Worm (Caenorhabditis elegans): ENCODE measurements around the gene gfi-3.
"Not testable (repeated sequence)": the region's sequence is repeated elsewhere in the genome, so short reads cannot be mapped to it uniquely, and the experiment has no call there.

gfi-3 gene

ce11 chrX:14508823-14509259, 28.5 kb downstream of the gfi-3 start:
- no peak for TF ChIP-seq ztf-29 (GFP tag; IDR thresholded peaks at IDR 0.05)
- TF ChIP-seq tab-1 (GFP tag; IDR thresholded peaks at IDR 0.05) = no peak
- no peak for TF ChIP-seq ref-1 (GFP tag; conservative IDR thresholded peaks at IDR 0.05)
- no peak for TF ChIP-seq flt-1 (GFP tag; IDR thresholded peaks at IDR 0.05)

- no peak for TF ChIP-seq cog-1 (tag; optimal IDR thresholded peaks at IDR 0.05)
Observed at ce11 chrX:14510358-14510757, 30.0 kb downstream of the gfi-3 start.

- TF ChIP-seq cog-1 (tag; optimal IDR thresholded peaks at IDR 0.05) (no peak), T22C8.4 (GFP tag; IDR thresholded peaks at IDR 0.05) (no peak)
Observed at ce11 chrX:14512817-14513216, 32.4 kb downstream of the gfi-3 start, which contains the start of gene fbxa-141. fbxa-141 (minus strand) TSS chrX:14512917.

- TF ChIP-seq T22C8.4 (GFP tag; IDR thresholded peaks at IDR 0.05) (peak; percentile 54; the same call in 1 of the 2 replicates), cog-1 (tag; optimal IDR thresholded peaks at IDR 0.05) (no peak)
Observed at ce11 chrX:14513462-14513861, 33.1 kb downstream of the gfi-3 start.

ce11 chrX:14515028-14515427, 34.7 kb downstream of the gfi-3 start, which contains the start of gene gcsh-1:
gcsh-1 (minus strand) TSS chrX:14515073.
- TF ChIP-seq cog-1 (tag; optimal IDR thresholded peaks at IDR 0.05) (no peak), T22C8.4 (GFP tag; IDR thresholded peaks at IDR 0.05) (no peak), klf-2 (GFP tag; conservative IDR thresholded peaks at IDR 0.05) (no peak), med-1 (GFP tag; optimal IDR thresholded peaks at IDR 0.05; ENCODE audit: insufficient read depth) (no peak), ztf-29 (GFP tag; IDR thresholded peaks at IDR 0.05) (no peak), ztf-23 (GFP tag; IDR thresholded peaks at IDR 0.05) (no peak), ref-1 (GFP tag; conservative IDR thresholded peaks at IDR 0.05) (no peak), flt-1 (GFP tag; IDR thresholded peaks at IDR 0.05) (no peak)

ce11 chrX:14516560-14516959, 36.2 kb downstream of the gfi-3 start, which contains the start of gene D1025.10:
D1025.10 (plus strand) TSS chrX:14516860.
- no peak for TF ChIP-seq cog-1 (tag; optimal IDR thresholded peaks at IDR 0.05)
- no peak for TF ChIP-seq ztf-23 (GFP tag; IDR thresholded peaks at IDR 0.05)
- no peak for TF ChIP-seq ztf-29 (GFP tag; IDR thresholded peaks at IDR 0.05)
- no peak for TF ChIP-seq flt-1 (GFP tag; IDR thresholded peaks at IDR 0.05)
- TF ChIP-seq med-1 (GFP tag; optimal IDR thresholded peaks at IDR 0.05; ENCODE audit: insufficient read depth) = no peak
- TF ChIP-seq T22C8.4 (GFP tag; IDR thresholded peaks at IDR 0.05) = no peak
- TF ChIP-seq klf-2 (GFP tag; conservative IDR thresholded peaks at IDR 0.05) = no peak
- no peak for TF ChIP-seq ref-1 (GFP tag; conservative IDR thresholded peaks at IDR 0.05)
- TF ChIP-seq tab-1 (GFP tag; IDR thresholded peaks at IDR 0.05) = no peak

ce11 chrX:14517842-14518241, 37.5 kb downstream of the gfi-3 start:
- TF ChIP-seq T22C8.4 (GFP tag; IDR thresholded peaks at IDR 0.05) (no peak), klf-2 (GFP tag; conservative IDR thresholded peaks at IDR 0.05) (no peak), flt-1 (GFP tag; IDR thresholded peaks at IDR 0.05) (no peak), ref-1 (GFP tag; conservative IDR thresholded peaks at IDR 0.05) (no peak), ztf-29 (GFP tag; IDR thresholded peaks at IDR 0.05) (no peak), med-1 (GFP tag; optimal IDR thresholded peaks at IDR 0.05; ENCODE audit: insufficient read depth) (no peak), cog-1 (tag; optimal IDR thresholded peaks at IDR 0.05) (no peak), ztf-23 (GFP tag; IDR thresholded peaks at IDR 0.05) (no peak), tab-1 (GFP tag; IDR thresholded peaks at IDR 0.05) (no peak)

ce11 chrX:14520463-14520862, 40.1 kb downstream of the gfi-3 start, which contains the start of gene D1025.1:
D1025.1 (plus strand) TSS chrX:14520763.
- TF ChIP-seq ztf-23 (GFP tag; IDR thresholded peaks at IDR 0.05) = no peak
- TF ChIP-seq klf-2 (GFP tag; conservative IDR thresholded peaks at IDR 0.05) = no peak
- TF ChIP-seq cog-1 (tag; optimal IDR thresholded peaks at IDR 0.05) = no peak
- no peak for TF ChIP-seq med-1 (GFP tag; optimal IDR thresholded peaks at IDR 0.05; ENCODE audit: insufficient read depth)
- no peak for TF ChIP-seq ztf-29 (GFP tag; IDR thresholded peaks at IDR 0.05)
- TF ChIP-seq flt-1 (GFP tag; IDR thresholded peaks at IDR 0.05) = no peak
- no peak for TF ChIP-seq tab-1 (GFP tag; IDR thresholded peaks at IDR 0.05)
- TF ChIP-seq ref-1 (GFP tag; conservative IDR thresholded peaks at IDR 0.05) = no peak
- TF ChIP-seq T22C8.4 (GFP tag; IDR thresholded peaks at IDR 0.05) = no peak

- TF ChIP-seq ref-1 (GFP tag; conservative IDR thresholded peaks at IDR 0.05) (no peak), T22C8.4 (GFP tag; IDR thresholded peaks at IDR 0.05) (no peak), med-1 (GFP tag; optimal IDR thresholded peaks at IDR 0.05; ENCODE audit: insufficient read depth) (no peak), ztf-23 (GFP tag; IDR thresholded peaks at IDR 0.05) (no peak), klf-2 (GFP tag; conservative IDR thresholded peaks at IDR 0.05) (no peak), cog-1 (tag; optimal IDR thresholded peaks at IDR 0.05) (no peak), flt-1 (GFP tag; IDR thresholded peaks at IDR 0.05) (no peak), tab-1 (GFP tag; IDR thresholded peaks at IDR 0.05) (no peak)
Observed at ce11 chrX:14523275-14523674, 42.9 kb downstream of the gfi-3 start, which contains the start of gene nspc-16. nspc-16 (plus strand) TSS chrX:14523575.

- not testable (repeated sequence) for TF ChIP-seq flt-1 (GFP tag; IDR thresholded peaks at IDR 0.05); T22C8.4 (GFP tag; IDR thresholded peaks at IDR 0.05); klf-2 (GFP tag; conservative IDR thresholded peaks at IDR 0.05)
Observed at ce11 chrX:14525081-14525324, 44.6 kb downstream of the gfi-3 start, which contains the start of gene nspc-17. nspc-17 (minus strand) TSS chrX:14525181.

Data from whole organism, midembryonic.